Worm (Caenorhabditis elegans): ENCODE data around the gene ZK1098.2.

The ZK1098.2 gene

ce11 chrIII:9509764-9510370 lies 19.1 kb upstream of the ZK1098.2 start (continued):
- TF ChIP-seq sdz-38 (tag; optimal IDR thresholded peaks at IDR 0.05) (no peak), Y79H2A.3 (GFP tag; conservative IDR thresholded peaks at IDR 0.05) (no peak), repo-1 (tag; optimal IDR thresholded peaks at IDR 0.05) (peak; percentile 90), K11D2.4 (GFP tag; IDR thresholded peaks at IDR 0.05) (no peak), ztf-25 (GFP tag; IDR thresholded peaks at IDR 0.05) (no peak), madf-3 (GFP tag; IDR thresholded peaks at IDR 0.05) (0 out of 2 replicates have a peak, but pooled peaks have one; percentile 29), hrde-1 (tag; optimal IDR thresholded peaks at IDR 0.05; ENCODE audit: borderline replicate concordance) (peak; percentile 58), athp-1 (tag; optimal IDR thresholded peaks at IDR 0.05) (peak; percentile 7), F57C9.4 (tag; optimal IDR thresholded peaks at IDR 0.05) (no peak), Y67H2A.10 (GFP tag; conservative IDR thresholded peaks at IDR 0.05) (no peak), dpl-1 (GFP tag; optimal IDR thresholded peaks at IDR 0.05) (no peak), B0336.3 (GFP tag; IDR thresholded peaks at IDR 0.05) (peak; percentile 65), madf-6 (GFP tag; IDR thresholded peaks at IDR 0.05) (peak; percentile 49), bed-2 (GFP tag; IDR thresholded peaks at IDR 0.05) (no peak), F23B12.7 (tag; optimal IDR thresholded peaks at IDR 0.05; ENCODE audit: insufficient read depth) (no peak), ztf-26 (tag; optimal IDR thresholded peaks at IDR 0.05) (no peak), K12H6.12 (tag; optimal IDR thresholded peaks at IDR 0.05) (peak; percentile 12), rec-8 (tag; optimal IDR thresholded peaks at IDR 0.05) (peak in 1 of 2 experiments; percentile 3), nhr-179 (tag; optimal IDR thresholded peaks at IDR 0.05) (peak; percentile 4), unc-130 (GFP tag; optimal IDR thresholded peaks at IDR 0.05) (peak; percentile 3), hmg-1.2 (GFP tag; IDR thresholded peaks at IDR 0.05) (peak; percentile 11), him-1 (tag; optimal IDR thresholded peaks at IDR 0.05) (peak; percentile 38), tbx-9 (tag; optimal IDR thresholded peaks at IDR 0.05; ENCODE audit: borderline replicate concordance) (no peak), F33H1.4 (GFP tag; IDR thresholded peaks at IDR 0.05) (peak; percentile 23; the same call in 1 of the 2 replicates), ztf-3 (GFP tag; optimal IDR thresholded peaks at IDR 0.05) (no peak), snpc-4 (GFP tag; optimal IDR thresholded peaks at IDR 0.05) (no peak), snpc-4 (tag; optimal IDR thresholded peaks at IDR 0.05) (peak in 1 of 4 experiments; percentile 57), F52B5.7 (tag; optimal IDR thresholded peaks at IDR 0.05) (peak; percentile 73), ceh-27 (GFP tag; optimal IDR thresholded peaks at IDR 0.05) (peak; percentile 74), B0035.1 (tag; optimal IDR thresholded peaks at IDR 0.05) (peak; percentile 48), dox-1 (GFP tag; IDR thresholded peaks at IDR 0.05) (no peak), madf-10 (tag; optimal IDR thresholded peaks at IDR 0.05) (peak; percentile 33), nfya-2 (GFP tag; IDR thresholded peaks at IDR 0.05) (no peak), nhr-27 (tag; optimal IDR thresholded peaks at IDR 0.05) (peak; percentile 65), C17E4.6 (GFP tag; IDR thresholded peaks at IDR 0.05) (no peak), ekl-4 (GFP tag; IDR thresholded peaks at IDR 0.05) (no peak), zfh-2 (GFP tag; conservative IDR thresholded peaks at IDR 0.05) (no peak), tlf-1 (GFP tag; optimal IDR thresholded peaks at IDR 0.05) (peak; percentile 77), tbp1 (GFP tag; optimal IDR thresholded peaks at IDR 0.05) (no peak), xnd-1 (tag; optimal IDR thresholded peaks at IDR 0.05) (peak; percentile 9), attf-6 (GFP tag; IDR thresholded peaks at IDR 0.05) (no peak), F57A8.1 (GFP tag; optimal IDR thresholded peaks at IDR 0.05) (no peak), let-607 (tag; optimal IDR thresholded peaks at IDR 0.05) (peak in 1 of 2 experiments; percentile 17), pbrm-1 (GFP tag; IDR thresholded peaks at IDR 0.05) (peak; percentile 60; the same call in 1 of the 2 replicates), lin-26 (GFP tag; IDR thresholded peaks at IDR 0.05) (0 out of 2 replicates have a peak, but pooled peaks have one; percentile 21), lin-40 (tag; optimal IDR thresholded peaks at IDR 0.05) (peak; percentile 37), hsf-1 (GFP tag; IDR thresholded peaks at IDR 0.05) (peak; percentile 57; the same call in 1 of the 2 replicates)
